Worm (Caenorhabditis elegans): ENCODE results near the gene F52B11.2.

DNA sequence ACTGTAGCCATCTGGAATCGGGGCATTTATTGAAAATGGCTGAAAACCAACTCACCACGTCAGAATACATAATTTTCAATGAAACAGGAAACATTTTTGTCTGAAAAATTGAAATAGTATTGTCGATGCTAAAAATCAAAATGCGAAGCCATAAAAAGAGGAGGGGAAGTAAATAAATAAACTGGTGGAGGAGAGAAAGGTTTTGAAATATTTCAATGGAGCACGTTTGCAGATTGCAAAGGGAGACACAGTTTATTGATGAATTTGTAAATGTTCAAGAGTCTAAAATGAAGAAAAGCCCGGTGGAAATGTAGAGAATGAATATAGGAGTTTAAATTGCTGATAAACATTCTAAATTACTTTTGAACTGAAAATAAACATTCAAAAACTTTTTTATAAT is 19.7 kb downstream of the F52B11.2 start, which contains the start of gene F52B11.5:
- TF ChIP-seq ets-4 (tag; optimal IDR thresholded peaks at IDR 0.05) = no peak
- TF ChIP-seq ceh-34 (tag; optimal IDR thresholded peaks at IDR 0.05) = no peak
- TF ChIP-seq unc-55 (GFP tag; optimal IDR thresholded peaks at IDR 0.05) = no peak
- TF ChIP-seq hlh-30 (tag; optimal IDR thresholded peaks at IDR 0.05; ENCODE audit: insufficient read depth) = no peak
- TF ChIP-seq elt-2 (tag; optimal IDR thresholded peaks at IDR 0.05) = no peak
- TF ChIP-seq ceh-30 (tag; optimal IDR thresholded peaks at IDR 0.05) = no peak
- TF ChIP-seq pros-1 (tag; optimal IDR thresholded peaks at IDR 0.05) = no peak
- TF ChIP-seq ceh-31 (tag; optimal IDR thresholded peaks at IDR 0.05) = no peak
- TF ChIP-seq pqm-1 (tag; optimal IDR thresholded peaks at IDR 0.05) = no peak
- TF ChIP-seq pat-9 (tag; optimal IDR thresholded peaks at IDR 0.05) = no peak
- no peak for TF ChIP-seq ama-1 (optimal IDR thresholded peaks at IDR 0.05)
- TF ChIP-seq sox-4 (tag; optimal IDR thresholded peaks at IDR 0.05) = no peak

Data from whole organism, late embryonic.